Worm (Caenorhabditis elegans) whole organism, L3 larva: ENCODE results near the gene cope-1.

ENCODE experiments used
- R02D3.7 ChIP-seq: fragments of 150-350 bp; optimal IDR thresholded peaks from 2 replicates; lab custom pipeline; 2014; ENCODE audit warnings: missing biosample characterization, missing genetic modification characterization
- ama-1 ChIP-seq: fragments of 150-350 bp; optimal IDR thresholded peaks from 2 replicates; lab custom pipeline; 2018
- ceh-16 ChIP-seq: sonication (generic microtip); optimal IDR thresholded peaks from 2 replicates; lab custom pipeline; 2017; ENCODE audit warnings: missing biosample characterization, missing genetic modification characterization
- ceh-28 ChIP-seq: fragments of 150-350 bp; optimal IDR thresholded peaks from 2 replicates; lab custom pipeline; 2014; ENCODE audit warnings: missing biosample characterization, missing genetic modification reagents, missing genetic modification characterization
- ceh-82 ChIP-seq: fragments of 150-350 bp; optimal IDR thresholded peaks from 2 replicates; lab custom pipeline; 2014; ENCODE audit warnings: missing biosample characterization, missing genetic modification characterization
- ceh-9 ChIP-seq: sonication (generic microtip); optimal IDR thresholded peaks from 2 replicates; lab custom pipeline; 2018; ENCODE audit warnings: missing biosample characterization, missing genetic modification characterization
- egl-27 ChIP-seq: sonication (generic microtip); optimal IDR thresholded peaks from 4 replicates; lab custom pipeline; 2017; ENCODE audit warnings: missing biosample characterization, missing genetic modification reagents, missing genetic modification characterization
- egl-5 ChIP-seq: fragments of 150-350 bp; optimal IDR thresholded peaks from 2 replicates; lab custom pipeline; 2017; ENCODE audit warnings: missing biosample characterization, missing genetic modification reagents, missing genetic modification characterization, inconsistent platforms
- elt-1 ChIP-seq: fragments of 150-350 bp; optimal IDR thresholded peaks from 2 replicates; lab custom pipeline; 2014; ENCODE audit warnings: missing biosample characterization, missing genetic modification characterization
- elt-2 ChIP-seq: sonication (generic microtip); optimal IDR thresholded peaks from 2 replicates; lab custom pipeline; 2016; ENCODE audit warnings: missing genetic modification reagents, mild to moderate bottlenecking, missing genetic modification characterization, missing compliant biosample characterization
- elt-3 ChIP-seq, 3 experiments: fragments of 150-350 bp in 1 of 3; sonication (generic microtip) in 2 of 3; optimal IDR thresholded peaks; 2 replicates in 2 of 3; 4 replicates in 1 of 3; lab custom pipeline; 2014 to 2017; ENCODE audit warnings: missing biosample characterization in 3 of 3, missing genetic modification characterization in 3 of 3
- fkh-10 ChIP-seq: sonication (generic microtip); optimal IDR thresholded peaks from 2 replicates; lab custom pipeline; 2017; ENCODE audit warnings: missing biosample characterization, missing genetic modification reagents, missing genetic modification characterization
- fos-1 ChIP-seq: fragments of 150-350 bp; optimal IDR thresholded peaks from 2 replicates; lab custom pipeline; 2014; ENCODE audit warnings: missing biosample characterization, missing genetic modification characterization
- hmg-11 ChIP-seq: sonication (generic microtip); optimal IDR thresholded peaks from 2 replicates; lab custom pipeline; 2016; ENCODE audit warnings: missing genetic modification characterization, missing compliant biosample characterization
- lin-15B ChIP-seq: fragments of 150-350 bp; optimal IDR thresholded peaks from 2 replicates; lab custom pipeline; 2014; ENCODE audit warnings: missing biosample characterization, missing genetic modification characterization
- lin-39 ChIP-seq: fragments of 150-350 bp; optimal IDR thresholded peaks from 2 replicates; lab custom pipeline; 2018; ENCODE audit warnings: missing biosample characterization, missing genetic modification reagents, missing genetic modification characterization
- lsy-12 ChIP-seq: sonication (generic microtip); optimal IDR thresholded peaks from 2 replicates; lab custom pipeline; 2016; ENCODE audit warnings: mild to moderate bottlenecking, missing genetic modification characterization, missing compliant biosample characterization
- mdl-1 ChIP-seq: fragments of 150-350 bp; optimal IDR thresholded peaks from 2 replicates; lab custom pipeline; 2014; ENCODE audit warnings: missing biosample characterization, missing genetic modification characterization
- mml-1 ChIP-seq: fragments of 150-350 bp; sonication (generic microtip); optimal IDR thresholded peaks from 3 replicates; lab custom pipeline; 2014; ENCODE audit warnings: missing biosample characterization, missing genetic modification characterization
- nfya-1 ChIP-seq: sonication (generic microtip); optimal IDR thresholded peaks from 2 replicates; lab custom pipeline; 2017; ENCODE audit warnings: missing genetic modification characterization, mild to moderate bottlenecking, missing compliant biosample characterization, antibody characterized with exemption, moderate library complexity; ENCODE audit not compliant: insufficient read depth
- nhr-11 ChIP-seq: fragments of 150-350 bp; optimal IDR thresholded peaks from 2 replicates; lab custom pipeline; 2014; ENCODE audit warnings: missing biosample characterization, missing genetic modification characterization
- nhr-12 ChIP-seq: fragments of 150-350 bp; optimal IDR thresholded peaks from 2 replicates; lab custom pipeline; 2014; ENCODE audit warnings: missing biosample characterization, missing genetic modification characterization
- nhr-23 ChIP-seq: fragments of 150-350 bp; optimal IDR thresholded peaks from 2 replicates; lab custom pipeline; 2014; ENCODE audit warnings: missing biosample characterization, missing genetic modification reagents, missing genetic modification characterization
- nhr-237 ChIP-seq: fragments of 150-350 bp; optimal IDR thresholded peaks from 2 replicates; lab custom pipeline; 2014; ENCODE audit warnings: missing biosample characterization, missing genetic modification characterization
- nhr-43 ChIP-seq: sonication (generic microtip); optimal IDR thresholded peaks from 2 replicates; lab custom pipeline; 2016; ENCODE audit warnings: mild to moderate bottlenecking, missing genetic modification characterization, missing compliant biosample characterization; ENCODE audit not compliant: poor library complexity, severe bottlenecking
- nhr-67 ChIP-seq: fragments of 150-350 bp; optimal IDR thresholded peaks from 2 replicates; lab custom pipeline; 2014; ENCODE audit warnings: missing biosample characterization, missing genetic modification characterization
- nhr-76 ChIP-seq: fragments of 150-350 bp; sonication (generic microtip); optimal IDR thresholded peaks from 5 replicates; lab custom pipeline; 2014; ENCODE audit warnings: missing biosample characterization, missing genetic modification characterization
- nhr-77 ChIP-seq: fragments of 150-350 bp; optimal IDR thresholded peaks from 2 replicates; lab custom pipeline; 2014; ENCODE audit warnings: missing biosample characterization, missing genetic modification characterization
- pha-4 ChIP-seq: fragments of 150-350 bp; optimal IDR thresholded peaks from 2 replicates; lab custom pipeline; 2014; ENCODE audit warnings: missing biosample characterization, missing genetic modification reagents, missing genetic modification characterization
- sea-2 ChIP-seq: fragments of 150-350 bp; sonication (generic microtip); optimal IDR thresholded peaks from 4 replicates; lab custom pipeline; 2014; ENCODE audit warnings: missing biosample characterization, missing genetic modification reagents, missing genetic modification characterization
- skn-1 ChIP-seq: fragments of 150-350 bp; optimal IDR thresholded peaks from 2 replicates; lab custom pipeline; 2014; ENCODE audit warnings: missing biosample characterization, missing genetic modification characterization
- snpc-4 ChIP-seq: fragments of 150-350 bp; optimal IDR thresholded peaks from 2 replicates; lab custom pipeline; 2014; ENCODE audit warnings: missing biosample characterization, missing genetic modification characterization
- tbx-2 ChIP-seq: sonication (generic microtip); optimal IDR thresholded peaks from 2 replicates; lab custom pipeline; 2016; ENCODE audit warnings: mild to moderate bottlenecking, missing genetic modification characterization, missing compliant biosample characterization
- unc-39 ChIP-seq: sonication (generic microtip); optimal IDR thresholded peaks from 4 replicates; lab custom pipeline; 2017; ENCODE audit warnings: missing biosample characterization, missing genetic modification characterization
- unc-62 ChIP-seq: fragments of 150-350 bp; sonication (generic microtip); optimal IDR thresholded peaks from 4 replicates; lab custom pipeline; 2014; ENCODE audit warnings: missing biosample characterization, missing genetic modification reagents, missing genetic modification characterization
- zag-1 ChIP-seq: fragments of 150-350 bp; optimal IDR thresholded peaks from 2 replicates; lab custom pipeline; 2014; ENCODE audit warnings: missing biosample characterization, missing genetic modification characterization
- ztf-11 ChIP-seq: fragments of 150-350 bp; optimal IDR thresholded peaks from 2 replicates; lab custom pipeline; 2014; ENCODE audit warnings: missing biosample characterization, missing genetic modification characterization
- ztf-4 ChIP-seq: fragments of 150-350 bp; optimal IDR thresholded peaks from 2 replicates; lab custom pipeline; 2014; ENCODE audit warnings: missing biosample characterization, missing genetic modification characterization

Gene cope-1

ce11 chrIII:13455207-13455606, 29.1 kb downstream of the cope-1 start, which contains the start of gene cua-1:
Gene cua-1, minus strand, starts transcription at chrIII:13455307.
- TF ChIP-seq fkh-10 (GFP tag; lab: Kevin White, UChicago), result no peak
- TF ChIP-seq sea-2 (GFP tag; lab: Kevin White, UChicago), result no peak
- TF ChIP-seq nhr-237 (tag; lab: Kevin White, UChicago), result no peak
- no peak for TF ChIP-seq ceh-28 (tag; lab: Kevin White, UChicago)
- TF ChIP-seq fos-1 (tag; lab: Kevin White, UChicago), result no peak
- TF ChIP-seq ztf-11 (tag; lab: Kevin White, UChicago), result no peak
- no peak for TF ChIP-seq skn-1 (tag; lab: Kevin White, UChicago)
- TF ChIP-seq nhr-77 (tag; lab: Kevin White, UChicago), result no peak
- TF ChIP-seq ceh-82 (tag; lab: Kevin White, UChicago), result no peak
- TF ChIP-seq ceh-16, result no peak
- no peak for TF ChIP-seq unc-62
- no peak for TF ChIP-seq elt-2 (tag; lab: Kevin White, UChicago)
- no peak for TF ChIP-seq ceh-9 (tag; lab: Kevin White, UChicago)
- no peak for TF ChIP-seq egl-5 (tag; lab: Kevin White, UChicago)
- TF ChIP-seq mml-1 (tag; lab: Kevin White, UChicago), result no peak
- TF ChIP-seq nhr-43 (tag; lab: Kevin White, UChicago), result no peak
- no peak for TF ChIP-seq nhr-11 (tag; lab: Kevin White, UChicago)
- no peak for TF ChIP-seq mdl-1
- TF ChIP-seq egl-27 (tag; lab: Kevin White, UChicago), result no peak
- TF ChIP-seq nhr-12, result no peak

ce11 chrIII:13455816-13456215, 29.8 kb downstream of the cope-1 start:
- TF ChIP-seq nhr-237 (tag; lab: Kevin White, UChicago) (no peak), elt-1 (tag; lab: Kevin White, UChicago) (no peak), egl-27 (tag; lab: Kevin White, UChicago) (no peak), nhr-12 (no peak), ceh-82 (tag; lab: Kevin White, UChicago) (no peak), pha-4 (tag; lab: Kevin White, UChicago) (peak; percentile 47), unc-62 (no peak), zag-1 (no peak), lsy-12 (tag; lab: Kevin White, UChicago) (no peak), elt-3 (tag; optimal IDR thresholded peaks at IDR 0.05; lab: Kevin White, UChicago) (no peak), R02D3.7 (no peak), nhr-76 (tag; lab: Kevin White, UChicago) (no peak), snpc-4 (no peak), egl-5 (tag; lab: Kevin White, UChicago) (no peak), lin-15B (tag; lab: Kevin White, UChicago) (peak; percentile 47), tbx-2 (no peak), sea-2 (GFP tag; lab: Kevin White, UChicago) (no peak), nfya-1 (tag; lab: Kevin White, UChicago) (peak; percentile 51), ztf-11 (tag; lab: Kevin White, UChicago) (no peak), lin-39 (tag; lab: Kevin White, UChicago) (peak; percentile 0), mml-1 (tag; lab: Kevin White, UChicago) (no peak), skn-1 (tag; lab: Kevin White, UChicago) (no peak), nhr-77 (tag; lab: Kevin White, UChicago) (no peak), hmg-11 (tag; lab: Kevin White, UChicago) (peak; percentile 3), ztf-4 (tag; lab: Kevin White, UChicago) (no peak), nhr-67 (tag; lab: Kevin White, UChicago) (no peak), ama-1 (lab: Kevin White, UChicago) (no peak), ceh-28 (tag; lab: Kevin White, UChicago) (no peak), unc-39 (tag; lab: Kevin White, UChicago) (no peak), fkh-10 (GFP tag; lab: Kevin White, UChicago) (peak; percentile 34)

- peak; percentile 58 for TF ChIP-seq ceh-28 (tag; lab: Kevin White, UChicago)
- no peak for TF ChIP-seq elt-1 (tag; lab: Kevin White, UChicago)
- peak; percentile 5 for TF ChIP-seq nhr-23 (tag; lab: Kevin White, UChicago)
- TF ChIP-seq ama-1 (lab: Kevin White, UChicago), result peak; percentile 7
Observed at ce11 chrIII:13457305-13457704, 31.2 kb downstream of the cope-1 start.
